Fruit fly (Drosophila melanogaster): ENCODE measurements around the gene Gss2.

DNA sequence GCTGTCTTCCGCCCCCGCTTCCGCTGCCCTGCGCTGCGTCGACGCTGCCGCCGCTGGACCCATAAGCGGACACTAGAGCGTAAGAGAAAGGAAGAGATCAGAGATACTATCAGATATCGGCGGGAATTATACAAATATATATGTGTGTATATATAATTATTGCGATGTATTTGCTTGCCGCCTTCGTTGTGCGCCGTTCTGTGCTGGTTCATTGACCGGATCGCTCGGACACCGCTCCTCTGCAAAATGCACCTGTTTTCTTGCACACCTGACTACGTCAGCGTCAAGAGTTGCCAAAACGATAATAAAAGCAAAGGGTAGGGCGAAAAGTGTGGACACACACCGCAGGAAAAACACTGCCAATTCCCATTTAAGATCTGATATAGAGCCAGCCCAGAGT is 26.2 kb upstream of the Gss2 start:
- TF ChIP-seq usp (GFP tag; optimal IDR thresholded peaks at IDR 0.05), result no peak
- TF ChIP-seq Dll (optimal IDR thresholded peaks at IDR 0.05), result no peak
- peak in 1 of 2 experiments; percentile 55 for TF ChIP-seq EcR (GFP tag; optimal IDR thresholded peaks at IDR 0.05)
- no peak for TF ChIP-seq psq (optimal IDR thresholded peaks at IDR 0.05)
